Worm (Caenorhabditis elegans): ENCODE data around the gene fip-1.

The fip-1 gene

ce11 chrIII:8685590-8686240 lies 46.2 kb downstream of the fip-1 start (continued):
- no peak for TF ChIP-seq hmg-1.1 (GFP tag; IDR thresholded peaks at IDR 0.05)
- no peak for TF ChIP-seq arid-1 (GFP tag; conservative IDR thresholded peaks at IDR 0.05)
- TF ChIP-seq lin-1 (GFP tag; IDR thresholded peaks at IDR 0.05): 0 out of 2 replicates have a peak, but pooled peaks have one; percentile 15
- TF ChIP-seq ama-1 (optimal IDR thresholded peaks at IDR 0.05): no peak
- no peak for TF ChIP-seq gei-8 (GFP tag; optimal IDR thresholded peaks at IDR 0.05)
- no peak for TF ChIP-seq daf-8 (GFP tag; IDR thresholded peaks at IDR 0.05)
- TF ChIP-seq zfp-3 (GFP tag; conservative IDR thresholded peaks at IDR 0.05): peak; percentile 71; the same call in 1 of the 2 replicates
- no peak for TF ChIP-seq Y105C5A.15 (GFP tag; IDR thresholded peaks at IDR 0.05)
- no peak for TF ChIP-seq T20F7.1 (GFP tag; optimal IDR thresholded peaks at IDR 0.05)

ce11 chrIII:8688438-8688946 lies 48.9 kb downstream of the fip-1 start, which contains the start of gene hadb-1:
Gene hadb-1, minus strand, starts transcription at chrIII:8688488.
- TF ChIP-seq ZK546.5 (tag; optimal IDR thresholded peaks at IDR 0.05) (no peak), tra-1 (GFP tag; IDR thresholded peaks at IDR 0.05) (0 out of 2 replicates have a peak, but pooled peaks have one; percentile 40), nhr-28 (tag; optimal IDR thresholded peaks at IDR 0.05) (peak; percentile 96), ztf-7 (tag; optimal IDR thresholded peaks at IDR 0.05) (no peak), nhr-11 (tag; optimal IDR thresholded peaks at IDR 0.05) (peak; percentile 82), zfp-3 (GFP tag; conservative IDR thresholded peaks at IDR 0.05) (0 out of 2 replicates have a peak, but pooled peaks have one; percentile 7), hlh-30 (tag; optimal IDR thresholded peaks at IDR 0.05; ENCODE audit: insufficient read depth) (peak; percentile 81), ceh-82 (tag; optimal IDR thresholded peaks at IDR 0.05) (no peak), D1046.2 (GFP tag; IDR thresholded peaks at IDR 0.05) (no peak), pha-4 (GFP tag; IDR thresholded peaks at IDR 0.05) (no peak), pha-4 (tag; optimal IDR thresholded peaks at IDR 0.05) (no peak), ceh-28 (tag; optimal IDR thresholded peaks at IDR 0.05) (peak; percentile 25), daf-12 (tag; optimal IDR thresholded peaks at IDR 0.05) (no peak), mep-1 (tag; optimal IDR thresholded peaks at IDR 0.05) (peak; percentile 65), unc-39 (tag; optimal IDR thresholded peaks at IDR 0.05) (no peak), T20F7.1 (GFP tag; optimal IDR thresholded peaks at IDR 0.05) (peak; percentile 37), daf-16 (GFP tag; optimal IDR thresholded peaks at IDR 0.05) (no peak), daf-16 (tag; optimal IDR thresholded peaks at IDR 0.05) (peak; percentile 77), ceh-20 (GFP tag; IDR thresholded peaks at IDR 0.05) (no peak), mdl-1 (tag; optimal IDR thresholded peaks at IDR 0.05) (peak in 1 of 2 experiments; percentile 68), spr-3 (GFP tag; optimal IDR thresholded peaks at IDR 0.05) (no peak), dmd-6 (GFP tag; IDR thresholded peaks at IDR 0.05) (peak; percentile 49), T26A8.4 (GFP tag; IDR thresholded peaks at IDR 0.05) (no peak), lir-3 (tag; optimal IDR thresholded peaks at IDR 0.05) (no peak), hlh-11 (tag; optimal IDR thresholded peaks at IDR 0.05) (peak; percentile 79), dve-1 (tag; optimal IDR thresholded peaks at IDR 0.05; ENCODE audit: insufficient read depth) (peak; percentile 71), nhr-41 (GFP tag; IDR thresholded peaks at IDR 0.05) (no peak), mxl-3 (GFP tag; optimal IDR thresholded peaks at IDR 0.05) (peak; percentile 89)

DNA sequence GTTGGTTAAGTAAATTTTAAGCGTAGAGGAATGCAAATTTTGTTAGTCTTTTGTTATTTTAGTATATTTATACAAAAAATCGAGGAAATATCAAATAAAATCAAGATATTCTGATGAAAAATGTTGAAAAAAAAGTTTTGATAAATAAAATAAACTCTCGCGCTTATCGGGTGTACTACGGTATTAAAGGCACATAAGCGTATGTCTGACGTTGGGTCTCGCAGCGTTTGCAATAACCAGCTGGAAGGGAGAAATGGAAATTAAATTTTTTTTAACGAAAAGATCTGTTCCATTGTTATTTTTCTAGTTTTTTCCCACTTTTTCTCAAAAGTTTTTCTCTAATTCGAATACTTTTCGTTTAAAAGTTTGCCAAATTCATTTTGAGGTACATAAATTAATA lies 49.6 kb downstream of the fip-1 start:
- TF ChIP-seq ZK546.5 (tag; optimal IDR thresholded peaks at IDR 0.05) (no peak), T20F7.1 (GFP tag; optimal IDR thresholded peaks at IDR 0.05) (no peak), snpc-4 (tag; optimal IDR thresholded peaks at IDR 0.05) (no peak), nhr-102 (tag; optimal IDR thresholded peaks at IDR 0.05) (no peak), hmg-1.1 (GFP tag; IDR thresholded peaks at IDR 0.05) (no peak), pha-4 (GFP tag; IDR thresholded peaks at IDR 0.05) (no peak), pha-4 (tag; optimal IDR thresholded peaks at IDR 0.05) (no peak), unc-130 (GFP tag; optimal IDR thresholded peaks at IDR 0.05) (peak; percentile 45), cey-2 (tag; optimal IDR thresholded peaks at IDR 0.05; ENCODE audit: borderline replicate concordance, insufficient read depth) (no peak), ama-1 (optimal IDR thresholded peaks at IDR 0.05) (no peak)
